Worm (Caenorhabditis elegans): ENCODE results near the gene F20E11.18.

Gene F20E11.18

DNA sequence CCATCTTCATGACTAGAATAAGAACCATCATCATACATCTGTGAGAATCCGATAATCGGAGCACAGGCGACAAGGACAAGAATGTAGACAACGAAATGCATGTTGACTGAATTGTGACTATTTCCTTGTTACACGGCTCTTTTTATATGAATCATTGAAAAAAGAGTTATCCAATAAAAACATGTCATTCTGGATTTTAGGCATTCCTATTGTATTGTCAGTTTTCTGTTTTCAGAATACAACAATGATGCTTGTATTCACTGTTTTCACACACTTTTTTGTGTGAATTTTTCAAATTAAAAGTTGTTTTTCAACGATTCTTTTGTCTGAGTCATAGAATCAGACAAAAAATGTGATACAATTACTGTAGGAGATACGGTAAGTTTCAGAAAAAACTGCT lies at the start of gene F20E11.18:
Gene F20E11.18 (minus strand): TSS at position 101 of the 400 bp plus-strand sequence.
- TF ChIP-seq dpff-1 (tag; optimal IDR thresholded peaks at IDR 0.05), result no peak
- TF ChIP-seq F39B2.1 (GFP tag; IDR thresholded peaks at IDR 0.05), result no peak
- TF ChIP-seq ceh-58 (GFP tag; IDR thresholded peaks at IDR 0.05), result no peak
- TF ChIP-seq B0019.2 (GFP tag; conservative IDR thresholded peaks at IDR 0.05), result no peak
- no peak for TF ChIP-seq mel-28 (tag; optimal IDR thresholded peaks at IDR 0.05; ENCODE audit: borderline replicate concordance)
- no peak for TF ChIP-seq atf-7 (tag; optimal IDR thresholded peaks at IDR 0.05)
- no peak for TF ChIP-seq hlh-12 (tag; optimal IDR thresholded peaks at IDR 0.05)
- no peak for TF ChIP-seq xnd-1 (tag; optimal IDR thresholded peaks at IDR 0.05)
- TF ChIP-seq hmg-1.2 (GFP tag; IDR thresholded peaks at IDR 0.05), result no peak
- TF ChIP-seq dpl-1 (GFP tag; optimal IDR thresholded peaks at IDR 0.05), result no peak
- TF ChIP-seq madf-8 (GFP tag; conservative IDR thresholded peaks at IDR 0.05), result no peak
- no peak for TF ChIP-seq cebp-2 (GFP tag; IDR thresholded peaks at IDR 0.05)
- no peak for TF ChIP-seq lin-40 (tag; optimal IDR thresholded peaks at IDR 0.05)

DNA sequence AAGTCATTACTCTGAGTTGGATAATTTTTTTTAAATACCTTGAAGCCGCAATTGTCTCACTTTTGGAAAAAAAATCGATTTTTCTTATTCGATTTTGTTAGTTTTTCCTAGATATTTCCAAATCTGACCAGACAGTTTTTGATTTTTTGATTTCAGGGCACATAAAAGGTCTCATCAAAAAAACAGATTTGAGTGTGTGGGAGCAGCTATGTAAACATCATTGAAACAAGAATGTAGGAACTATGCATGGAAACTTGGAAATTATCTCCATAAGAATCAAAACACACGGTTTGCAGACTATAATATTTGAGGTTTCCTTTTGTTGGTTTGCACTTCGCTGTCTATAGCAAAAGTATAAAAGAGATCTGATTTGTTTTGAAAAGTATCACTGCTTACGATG lies 49.6 kb upstream of the F20E11.18 start, which contains the start of gene scl-24:
Gene scl-24 (plus strand): TSS at position 301 of the 400 bp plus-strand sequence.
- TF ChIP-seq dox-1 (GFP tag; IDR thresholded peaks at IDR 0.05), result no peak
- TF ChIP-seq C17E4.6 (GFP tag; IDR thresholded peaks at IDR 0.05), result no peak
- no peak for TF ChIP-seq lin-40 (tag; optimal IDR thresholded peaks at IDR 0.05)
- TF ChIP-seq Y56A3A.18 (GFP tag; IDR thresholded peaks at IDR 0.05), result no peak
- no peak for TF ChIP-seq mxl-1 (tag; optimal IDR thresholded peaks at IDR 0.05)

DNA sequence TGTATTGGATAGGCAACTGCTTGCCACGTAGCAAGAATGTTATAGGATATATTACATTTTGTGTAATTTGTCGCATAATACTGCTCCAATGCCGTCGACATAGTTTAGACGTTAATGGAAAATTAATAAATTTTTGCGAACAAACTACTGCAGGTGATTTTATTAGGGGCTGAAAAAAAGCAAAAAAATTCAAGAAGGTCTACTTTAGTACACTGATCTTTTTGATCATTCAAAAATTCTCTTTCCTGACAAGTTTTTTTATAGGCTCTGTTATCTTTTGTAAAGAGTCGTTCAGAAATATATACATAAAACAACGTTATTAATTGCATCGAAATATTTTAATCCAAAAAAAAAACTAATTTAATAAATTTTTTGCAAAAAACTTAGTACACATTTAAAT lies 48.7 kb upstream of the F20E11.18 start, which contains the start of gene srh-111:
Gene srh-111 (minus strand): TSS at position 101 of the 400 bp plus-strand sequence.
- TF ChIP-seq aptf-3 (GFP tag; IDR thresholded peaks at IDR 0.05) (no peak), ets-4 (GFP tag; optimal IDR thresholded peaks at IDR 0.05) (no peak), nhr-27 (tag; optimal IDR thresholded peaks at IDR 0.05) (no peak), akir-1 (GFP tag; optimal IDR thresholded peaks at IDR 0.05) (no peak), dpff-1 (tag; optimal IDR thresholded peaks at IDR 0.05) (no peak), somi-1 (GFP tag; optimal IDR thresholded peaks at IDR 0.05) (no peak), mcd-1 (GFP tag; IDR thresholded peaks at IDR 0.05) (no peak), hmg-20 (GFP tag; IDR thresholded peaks at IDR 0.05) (no peak), ceh-40 (GFP tag; IDR thresholded peaks at IDR 0.05) (no peak), sdz-38 (tag; optimal IDR thresholded peaks at IDR 0.05) (no peak), lin-35 (GFP tag; optimal IDR thresholded peaks at IDR 0.05) (no peak), F52B5.7 (tag; optimal IDR thresholded peaks at IDR 0.05) (no peak), ceh-27 (GFP tag; optimal IDR thresholded peaks at IDR 0.05) (no peak), egrh-3 (GFP tag; IDR thresholded peaks at IDR 0.05) (no peak), egl-44 (GFP tag; IDR thresholded peaks at IDR 0.05) (no peak), K12H6.12 (tag; optimal IDR thresholded peaks at IDR 0.05) (no peak)

DNA sequence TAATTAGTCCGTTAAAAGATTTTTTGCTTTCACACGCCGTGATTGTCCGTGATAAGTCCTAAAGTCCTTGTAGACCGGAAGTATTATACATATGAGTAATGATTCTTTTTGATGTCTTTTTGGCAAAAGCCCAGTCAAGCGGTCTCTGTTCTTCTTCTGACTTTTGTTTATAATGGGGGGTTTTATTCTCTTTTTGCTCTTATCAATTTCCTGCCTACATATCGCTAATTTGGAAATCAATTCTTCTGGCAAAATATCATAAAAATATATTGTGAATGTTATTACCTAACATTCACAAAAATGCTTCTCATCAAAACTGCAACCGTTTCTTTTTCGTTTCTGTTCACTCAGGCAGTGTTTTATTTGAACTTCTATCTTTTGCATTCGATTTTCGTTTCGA lies 40.1 kb upstream of the F20E11.18 start, which contains the start of gene srbc-61:
Gene srbc-61 (plus strand): TSS at position 301 of the 400 bp plus-strand sequence.
- TF ChIP-seq attf-6 (GFP tag; IDR thresholded peaks at IDR 0.05) (no peak), fkh-3 (tag; optimal IDR thresholded peaks at IDR 0.05) (no peak), dox-1 (GFP tag; IDR thresholded peaks at IDR 0.05) (no peak), ets-4 (GFP tag; optimal IDR thresholded peaks at IDR 0.05) (no peak)

DNA sequence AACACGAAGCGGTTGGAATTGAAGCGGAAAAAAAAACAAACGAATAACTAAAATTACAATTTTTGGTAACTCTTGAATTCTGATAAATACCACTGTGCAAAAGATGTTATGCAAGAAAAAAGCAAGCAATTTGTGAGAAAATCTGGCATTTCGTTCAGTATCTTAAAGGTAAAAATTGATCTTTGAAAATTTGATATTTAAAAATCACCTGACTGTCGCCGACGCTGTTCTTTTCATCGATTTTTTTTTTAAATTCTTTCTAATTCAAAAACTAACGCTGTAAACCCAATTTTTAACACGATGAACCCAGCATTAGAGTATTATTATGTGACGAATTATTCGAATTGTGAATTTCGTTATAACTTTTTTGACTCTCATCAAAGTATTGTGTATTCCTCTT lies 37.3 kb upstream of the F20E11.18 start, which contains the start of gene srh-123:
Gene srh-123 (plus strand): TSS at position 301 of the 400 bp plus-strand sequence.
- no peak for TF ChIP-seq repo-1 (tag; optimal IDR thresholded peaks at IDR 0.05)
- TF ChIP-seq lag-1 (GFP tag; IDR thresholded peaks at IDR 0.05), result no peak
- no peak for TF ChIP-seq lin-54 (GFP tag; optimal IDR thresholded peaks at IDR 0.05)
- no peak for TF ChIP-seq nhr-179 (tag; optimal IDR thresholded peaks at IDR 0.05)
- no peak for TF ChIP-seq tlf-1 (GFP tag; optimal IDR thresholded peaks at IDR 0.05)
- no peak for TF ChIP-seq hmg-1.2 (GFP tag; IDR thresholded peaks at IDR 0.05)
- no peak for TF ChIP-seq B0336.3 (GFP tag; IDR thresholded peaks at IDR 0.05)
- TF ChIP-seq madf-8 (GFP tag; conservative IDR thresholded peaks at IDR 0.05), result no peak
- TF ChIP-seq F33H1.4 (GFP tag; IDR thresholded peaks at IDR 0.05), result no peak
- no peak for TF ChIP-seq gei-17 (GFP tag; optimal IDR thresholded peaks at IDR 0.05)
- no peak for TF ChIP-seq zfh-2 (GFP tag; conservative IDR thresholded peaks at IDR 0.05)
- TF ChIP-seq lin-35 (GFP tag; optimal IDR thresholded peaks at IDR 0.05), result no peak
- no peak for TF ChIP-seq somi-1 (GFP tag; optimal IDR thresholded peaks at IDR 0.05)
- TF ChIP-seq mcd-1 (GFP tag; IDR thresholded peaks at IDR 0.05), result no peak
- TF ChIP-seq ztf-26 (tag; optimal IDR thresholded peaks at IDR 0.05), result no peak
- no peak for TF ChIP-seq nhr-120 (GFP tag; IDR thresholded peaks at IDR 0.05)

All from whole organism, young adult.